Worm (Caenorhabditis elegans) whole organism, midembryonic: Measurements from ENCODE around the gene C29A12.6.
A peak's percentile ranks its signal among the peaks of the same experiment; 100 is the strongest.

Source experiments
- T22C8.4 ChIP-seq: fragments of 200-800 bp; sonication (Bioruptor generic); IDR thresholded peaks from 2 replicates; pipeline ENCODE4 v1.3.6; 2022; ENCODE audit warnings: missing genetic modification characterization, missing compliant biosample characterization
- cog-1 ChIP-seq: sonication (generic microtip); optimal IDR thresholded peaks from 2 replicates; lab custom pipeline; 2016; ENCODE audit warnings: missing genetic modification characterization, missing compliant biosample characterization
- flt-1 ChIP-seq: fragments of 200-800 bp; sonication (Bioruptor generic); IDR thresholded peaks from 2 replicates; pipeline ENCODE4 v1.3.6; 2022; ENCODE audit warnings: missing genetic modification characterization, missing compliant biosample characterization
- klf-2 ChIP-seq: fragments of 200-800 bp; sonication (Bioruptor generic); conservative IDR thresholded peaks from 2 replicates; pipeline ENCODE4 v1.3.6; 2022; ENCODE audit warnings: missing genetic modification reagents, missing genetic modification characterization, missing compliant biosample characterization
- med-1 ChIP-seq: sonication (generic microtip); optimal IDR thresholded peaks from 2 replicates; lab custom pipeline; 2017; ENCODE audit warnings: missing genetic modification characterization, mild to moderate bottlenecking, missing compliant biosample characterization, antibody characterized with exemption, missing genetic modification reagents; ENCODE audit not compliant: insufficient read depth
- ref-1 ChIP-seq: fragments of 200-800 bp; sonication (Bioruptor generic); conservative IDR thresholded peaks from 2 replicates; pipeline ENCODE4 v1.3.6; 2022; ENCODE audit warnings: missing genetic modification reagents, missing genetic modification characterization, missing compliant biosample characterization
- tab-1 ChIP-seq: fragments of 200-800 bp; sonication (Bioruptor generic); IDR thresholded peaks from 2 replicates; pipeline ENCODE4 v1.3.6; 2022; ENCODE audit warnings: missing genetic modification characterization, missing compliant biosample characterization
- ztf-23 ChIP-seq: fragments of 200-800 bp; sonication (Bioruptor generic); IDR thresholded peaks from 2 replicates; pipeline ENCODE4 v1.3.6; 2022; ENCODE audit warnings: missing genetic modification reagents, missing genetic modification characterization, missing compliant biosample characterization
- ztf-29 ChIP-seq: fragments of 200-800 bp; sonication (Bioruptor generic); IDR thresholded peaks from 2 replicates; pipeline ENCODE4 v1.3.6; 2022; ENCODE audit warnings: missing genetic modification reagents, missing genetic modification characterization, missing compliant biosample characterization

The C29A12.6 gene

DNA sequence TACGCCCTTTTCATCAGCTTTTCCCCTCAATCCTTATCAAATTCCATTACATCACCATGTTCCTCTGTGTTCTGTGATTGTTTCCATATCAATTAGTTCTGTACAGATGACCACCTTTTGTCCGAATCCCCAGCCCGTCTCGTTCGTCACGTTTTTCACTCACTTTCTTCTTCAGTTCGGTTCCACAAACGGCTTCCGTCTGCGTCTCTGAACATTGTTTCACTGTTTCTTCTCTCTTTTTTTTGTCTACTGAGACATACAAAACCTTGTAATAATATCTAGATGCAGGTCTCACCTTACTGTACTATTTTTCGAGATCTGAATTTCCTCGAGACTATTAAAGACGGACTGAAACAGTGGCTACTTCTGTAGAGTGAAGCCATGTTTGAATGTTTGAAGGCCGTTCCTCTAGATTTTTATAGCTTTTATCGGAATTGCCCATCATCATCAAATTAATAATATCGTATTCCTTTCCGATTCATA, 39.5 kb downstream of the C29A12.6 start, which contains the start of gene F32D8.3:
Gene F32D8.3, plus strand, starts transcription at position 433 of the 483 bp plus-strand sequence.
- TF ChIP-seq flt-1 (GFP tag; lab: Robert Waterston, UW) (no peak), klf-2 (GFP tag; lab: Robert Waterston, UW) (no peak)

- TF ChIP-seq med-1 (no peak), T22C8.4 (GFP tag; lab: Robert Waterston, UW) (no peak), klf-2 (GFP tag; lab: Robert Waterston, UW) (no peak), cog-1 (tag; lab: Kevin White, UChicago) (no peak), ztf-23 (GFP tag; lab: Robert Waterston, UW) (no peak), tab-1 (GFP tag; lab: Robert Waterston, UW) (no peak), flt-1 (GFP tag; lab: Robert Waterston, UW) (no peak), ref-1 (GFP tag; lab: Robert Waterston, UW) (no peak), ztf-29 (GFP tag; lab: Robert Waterston, UW) (no peak)
These were observed 40.6 kb downstream of the C29A12.6 start for ce11 chrV:10887564-10887963.

DNA sequence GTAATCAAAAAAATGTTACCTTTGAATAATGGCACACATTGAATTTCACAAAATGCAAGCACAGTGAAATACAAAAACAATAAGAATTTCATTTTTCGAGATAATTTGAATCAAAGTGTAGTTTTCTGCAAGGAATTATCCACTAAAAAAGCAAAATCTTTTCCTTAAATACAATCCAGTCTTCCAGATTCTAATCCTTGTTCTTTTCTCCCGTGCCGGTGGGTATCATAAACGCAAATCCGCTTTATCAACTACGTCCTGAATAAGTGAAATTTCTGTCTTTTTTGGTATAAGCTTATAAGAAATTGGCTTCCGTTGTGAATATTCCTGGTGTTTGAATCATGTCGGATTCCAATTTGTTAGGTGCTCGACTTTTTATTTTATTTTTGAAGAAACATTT, 41.2 kb downstream of the C29A12.6 start:
- TF ChIP-seq klf-2 (GFP tag; lab: Robert Waterston, UW) (no peak), ztf-23 (GFP tag; lab: Robert Waterston, UW) (no peak), ref-1 (GFP tag; lab: Robert Waterston, UW) (no peak), tab-1 (GFP tag; lab: Robert Waterston, UW) (no peak), med-1 (no peak), ztf-29 (GFP tag; lab: Robert Waterston, UW) (no peak), cog-1 (tag; lab: Kevin White, UChicago) (no peak)

DNA sequence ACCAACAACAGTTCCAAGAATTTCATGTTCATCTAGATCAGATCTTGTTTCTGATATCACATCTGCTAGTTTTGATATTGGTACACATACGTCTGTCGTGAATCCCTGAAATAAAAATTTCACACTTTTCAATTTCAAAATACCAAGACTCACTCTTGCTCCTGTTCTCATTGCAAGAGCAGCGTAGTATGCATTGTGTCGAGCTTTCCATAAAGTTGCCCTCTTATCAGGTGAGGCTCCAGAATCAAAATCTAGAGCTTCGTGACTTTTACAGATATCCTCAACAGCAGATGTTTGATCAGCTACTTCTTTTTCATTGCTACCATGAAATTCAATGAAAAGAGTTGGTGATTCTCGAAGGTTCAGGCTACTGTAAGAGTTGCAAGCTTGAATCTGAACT, 42.0 kb downstream of the C29A12.6 start, which contains the start of gene F32D8.11:
Gene F32D8.11, minus strand, starts transcription at position 101 of the 400 bp plus-strand sequence.
- no peak for TF ChIP-seq klf-2 (GFP tag; lab: Robert Waterston, UW)
- TF ChIP-seq ztf-23 (GFP tag; lab: Robert Waterston, UW) = no peak
- no peak for TF ChIP-seq med-1
- TF ChIP-seq T22C8.4 (GFP tag; lab: Robert Waterston, UW) = no peak
- no peak for TF ChIP-seq flt-1 (GFP tag; lab: Robert Waterston, UW)
- TF ChIP-seq ztf-29 (GFP tag; lab: Robert Waterston, UW) = no peak
- no peak for TF ChIP-seq ref-1 (GFP tag; lab: Robert Waterston, UW)
- no peak for TF ChIP-seq tab-1 (GFP tag; lab: Robert Waterston, UW)
- TF ChIP-seq cog-1 (tag; lab: Kevin White, UChicago) = no peak

- TF ChIP-seq ztf-29 (GFP tag; lab: Robert Waterston, UW) (no peak), klf-2 (GFP tag; lab: Robert Waterston, UW) (no peak), flt-1 (GFP tag; lab: Robert Waterston, UW) (no peak), ref-1 (GFP tag; lab: Robert Waterston, UW) (no peak), T22C8.4 (GFP tag; lab: Robert Waterston, UW) (no peak), tab-1 (GFP tag; lab: Robert Waterston, UW) (no peak), med-1 (no peak), cog-1 (tag; lab: Kevin White, UChicago) (no peak), ztf-23 (GFP tag; lab: Robert Waterston, UW) (no peak)
These were observed 42.8 kb downstream of the C29A12.6 start for ce11 chrV:10889774-10890173.

DNA sequence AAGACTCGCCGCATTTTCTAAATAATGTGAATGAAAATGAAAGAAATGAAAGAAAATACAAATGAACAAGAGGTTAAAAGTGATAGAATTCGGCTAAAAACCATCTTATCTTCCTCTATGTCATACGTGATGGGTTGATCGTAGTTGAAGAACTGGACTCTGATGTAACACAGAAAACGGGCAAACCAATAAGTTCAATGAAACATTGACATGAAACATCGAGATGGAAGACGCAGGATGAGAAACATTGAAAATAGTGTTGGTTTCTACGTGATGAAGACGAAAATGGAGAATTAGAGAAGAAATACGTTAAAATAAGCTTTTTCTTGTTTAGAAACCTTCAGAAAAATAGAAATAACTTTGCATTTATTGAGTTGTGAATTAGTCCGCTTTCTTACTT, 44.0 kb downstream of the C29A12.6 start, which contains the start of gene F32D8.12:
Gene F32D8.12, minus strand, starts transcription at position 48 of the 400 bp plus-strand sequence.
- TF ChIP-seq ztf-29 (GFP tag; lab: Robert Waterston, UW) (no peak), ztf-23 (GFP tag; lab: Robert Waterston, UW) (no peak), med-1 (no peak), flt-1 (GFP tag; lab: Robert Waterston, UW) (no peak), T22C8.4 (GFP tag; lab: Robert Waterston, UW) (no peak), cog-1 (tag; lab: Kevin White, UChicago) (no peak), klf-2 (GFP tag; lab: Robert Waterston, UW) (no peak), ref-1 (GFP tag; lab: Robert Waterston, UW) (no peak)

DNA sequence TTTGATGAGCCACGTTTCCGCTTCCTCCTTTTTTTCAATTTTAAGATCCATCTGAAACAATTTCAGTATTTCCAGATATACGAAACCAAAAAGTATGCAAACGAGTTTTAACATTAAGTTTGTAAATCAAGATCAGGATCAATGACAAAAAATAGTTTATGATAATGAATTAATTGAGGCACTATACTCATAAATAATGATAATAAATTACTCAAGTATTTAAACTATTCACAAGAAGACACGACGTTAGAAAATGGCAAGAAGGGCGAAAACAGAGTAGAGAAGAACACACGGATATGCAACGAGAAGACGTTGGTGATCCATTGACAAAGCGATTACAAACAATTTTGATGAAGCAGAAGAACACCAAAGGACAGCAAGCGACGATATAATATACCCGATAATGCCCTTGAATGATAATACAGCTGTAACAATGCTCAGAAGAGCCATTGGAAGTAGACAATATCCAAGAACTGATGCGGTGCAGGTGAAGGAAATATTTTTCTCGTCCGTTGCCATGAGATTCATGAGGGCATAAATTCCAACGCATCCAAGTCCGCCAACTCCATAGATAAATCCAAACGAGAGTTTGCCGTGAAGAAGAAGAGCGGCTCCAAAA, 46.6 kb downstream of the C29A12.6 start, which contains the start of gene F32D8.4:
Gene F32D8.4, minus strand, starts transcription at position 51 of the 619 bp plus-strand sequence.
- TF ChIP-seq med-1 (no peak), ref-1 (GFP tag; lab: Robert Waterston, UW) (no peak), cog-1 (tag; lab: Kevin White, UChicago) (no peak), klf-2 (GFP tag; lab: Robert Waterston, UW) (no peak), ztf-29 (GFP tag; lab: Robert Waterston, UW) (no peak), tab-1 (GFP tag; lab: Robert Waterston, UW) (no peak), ztf-23 (GFP tag; lab: Robert Waterston, UW) (no peak), T22C8.4 (GFP tag; lab: Robert Waterston, UW) (no peak), flt-1 (GFP tag; lab: Robert Waterston, UW) (no peak)

DNA sequence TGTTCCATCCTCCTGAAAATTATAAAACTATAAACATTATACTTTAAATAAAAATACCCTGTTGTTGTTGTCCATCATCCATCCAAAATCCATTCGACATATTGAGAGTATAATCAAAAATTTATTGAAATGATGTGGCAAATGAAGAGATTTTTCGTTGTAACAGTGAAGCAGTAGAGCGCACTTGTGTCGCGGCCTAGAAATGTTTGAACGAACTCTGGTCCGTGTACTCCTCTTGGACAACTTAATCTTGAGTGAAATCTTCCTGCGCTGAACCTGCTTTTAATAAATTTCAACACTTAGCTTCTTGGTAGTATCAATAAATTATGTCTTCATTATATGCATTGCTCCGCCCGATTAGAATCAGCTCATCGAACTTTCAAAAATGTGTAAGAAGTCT, 47.6 kb downstream of the C29A12.6 start, which contains the start of the genes F32D8.14 and F32D8.5:
Gene F32D8.14, minus strand, starts transcription at position 188 of the 400 bp plus-strand sequence.
Gene F32D8.5, plus strand, starts transcription at position 200 of the 400 bp plus-strand sequence.
- TF ChIP-seq tab-1 (GFP tag; lab: Robert Waterston, UW) (no peak), med-1 (no peak), ztf-29 (GFP tag; lab: Robert Waterston, UW) (no peak), ztf-23 (GFP tag; lab: Robert Waterston, UW) (peak; percentile 78; the same call in 1 of the 2 replicates), klf-2 (GFP tag; lab: Robert Waterston, UW) (no peak), flt-1 (GFP tag; lab: Robert Waterston, UW) (peak; percentile 57; the same call in 1 of the 2 replicates), ref-1 (GFP tag; lab: Robert Waterston, UW) (no peak), cog-1 (tag; lab: Kevin White, UChicago) (peak; percentile 4), T22C8.4 (GFP tag; lab: Robert Waterston, UW) (no peak)

DNA sequence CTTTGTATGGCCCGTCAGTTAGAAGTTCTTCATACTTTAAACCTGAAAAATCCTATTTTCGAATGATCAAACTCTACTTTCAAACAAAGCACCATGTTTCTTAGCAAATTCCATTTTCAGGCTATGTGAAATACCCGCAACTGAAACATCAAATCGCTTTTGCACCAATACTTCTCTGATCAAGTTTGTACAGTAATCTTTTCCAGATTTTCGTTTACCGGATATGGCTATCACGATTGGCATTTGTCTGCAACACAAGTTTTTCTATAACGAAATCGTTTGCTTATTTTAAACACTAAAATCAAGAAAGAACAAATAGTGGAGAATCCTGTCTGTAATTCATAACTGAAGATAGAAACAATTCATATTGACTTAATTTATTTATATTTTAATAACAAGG, 49.3 kb downstream of the C29A12.6 start, which contains the start of gene F32D8.13:
Gene F32D8.13, minus strand, starts transcription at position 249 of the 400 bp plus-strand sequence.
- TF ChIP-seq ref-1 (GFP tag; lab: Robert Waterston, UW) (no peak), flt-1 (GFP tag; lab: Robert Waterston, UW) (no peak), cog-1 (tag; lab: Kevin White, UChicago) (no peak), klf-2 (GFP tag; lab: Robert Waterston, UW) (no peak), T22C8.4 (GFP tag; lab: Robert Waterston, UW) (no peak), ztf-29 (GFP tag; lab: Robert Waterston, UW) (no peak), med-1 (no peak)
